Worm (Caenorhabditis elegans): ENCODE results near the gene col-19.
A peak's percentile ranks its signal among the peaks of the same experiment; 100 is the strongest.

The col-19 gene

ce11 chrX:410073-410572, 11.4 kb upstream of the col-19 start (continued):
- TF ChIP-seq pha-4 (GFP tag; IDR thresholded peaks at IDR 0.05) (peak; percentile 86), pha-4 (tag; optimal IDR thresholded peaks at IDR 0.05) (peak; percentile 44), egl-27 (tag; optimal IDR thresholded peaks at IDR 0.05) (no peak), F44E2.7 (GFP tag; IDR thresholded peaks at IDR 0.05) (no peak), hlh-11 (tag; optimal IDR thresholded peaks at IDR 0.05) (peak; percentile 89), unc-130 (GFP tag; optimal IDR thresholded peaks at IDR 0.05) (peak; percentile 48), ceh-28 (tag; optimal IDR thresholded peaks at IDR 0.05) (peak; percentile 66), daf-19 (GFP tag; conservative IDR thresholded peaks at IDR 0.05) (peak; percentile 70), lin-29 (GFP tag; IDR thresholded peaks at IDR 0.05) (peak; percentile 70), jun-1 (tag; optimal IDR thresholded peaks at IDR 0.05) (peak; percentile 91)

ce11 chrX:421785-422657, 514 bp downstream of the col-19 start:
- TF ChIP-seq fos-1 (tag; optimal IDR thresholded peaks at IDR 0.05) (no peak), mdt-29 (GFP tag; IDR thresholded peaks at IDR 0.05) (0 out of 2 replicates have a peak, but pooled peaks have one; percentile 4), daf-19 (GFP tag; conservative IDR thresholded peaks at IDR 0.05) (no peak), nhr-10 (tag; optimal IDR thresholded peaks at IDR 0.05) (no peak), lin-29 (GFP tag; IDR thresholded peaks at IDR 0.05) (no peak), nhr-48 (tag; optimal IDR thresholded peaks at IDR 0.05) (no peak), php-3 (GFP tag; IDR thresholded peaks at IDR 0.05) (no peak), ztf-11 (tag; optimal IDR thresholded peaks at IDR 0.05) (no peak), nhr-77 (tag; optimal IDR thresholded peaks at IDR 0.05) (no peak), skn-1 (tag; optimal IDR thresholded peaks at IDR 0.05) (no peak), tra-1 (GFP tag; IDR thresholded peaks at IDR 0.05) (0 out of 2 replicates have a peak, but pooled peaks have one; percentile 19), hmg-1.1 (GFP tag; IDR thresholded peaks at IDR 0.05) (0 out of 2 replicates have a peak, but pooled peaks have one; percentile 14), egl-43 (GFP tag; IDR thresholded peaks at IDR 0.05) (no peak), mxl-3 (GFP tag; optimal IDR thresholded peaks at IDR 0.05) (peak; percentile 15), vab-7 (GFP tag; IDR thresholded peaks at IDR 0.05) (no peak), lin-38 (GFP tag; IDR thresholded peaks at IDR 0.05) (no peak), cey-2 (tag; optimal IDR thresholded peaks at IDR 0.05; ENCODE audit: borderline replicate concordance, insufficient read depth) (no peak), madf-5 (GFP tag; IDR thresholded peaks at IDR 0.05) (peak in 1 of 2 experiments; percentile 99; a peak in 2 of 4 replicates), set-16 (GFP tag; IDR thresholded peaks at IDR 0.05) (peak; percentile 97), dve-1 (tag; optimal IDR thresholded peaks at IDR 0.05; ENCODE audit: insufficient read depth) (no peak), mdl-1 (tag; optimal IDR thresholded peaks at IDR 0.05) (no peak), mep-1 (tag; optimal IDR thresholded peaks at IDR 0.05) (no peak), jun-1 (tag; optimal IDR thresholded peaks at IDR 0.05) (no peak), madf-9 (GFP tag; conservative IDR thresholded peaks at IDR 0.05) (peak; percentile 46; the same call in 1 of the 2 replicates), lin-39 (tag; optimal IDR thresholded peaks at IDR 0.05) (no peak), attf-4 (tag; optimal IDR thresholded peaks at IDR 0.05) (no peak), F44E2.7 (GFP tag; IDR thresholded peaks at IDR 0.05) (no peak), saeg-2 (GFP tag; IDR thresholded peaks at IDR 0.05) (no peak), dmd-6 (GFP tag; IDR thresholded peaks at IDR 0.05) (no peak), Y48G9A.11 (GFP tag; IDR thresholded peaks at IDR 0.05) (no peak), ZK337.2 (GFP tag; IDR thresholded peaks at IDR 0.05) (no peak), arid-1 (GFP tag; conservative IDR thresholded peaks at IDR 0.05) (no peak), fkh-10 (GFP tag; optimal IDR thresholded peaks at IDR 0.05) (no peak), ZK546.5 (tag; optimal IDR thresholded peaks at IDR 0.05) (no peak), Y105C5A.15 (GFP tag; IDR thresholded peaks at IDR 0.05) (no peak), nhr-76 (tag; optimal IDR thresholded peaks at IDR 0.05) (no peak), dpl-1 (GFP tag; optimal IDR thresholded peaks at IDR 0.05) (no peak), T26A8.4 (GFP tag; IDR thresholded peaks at IDR 0.05) (no peak)

Measured in whole organism, L4 larva.